Worm (Caenorhabditis elegans): ENCODE data around the gene C09E10.3.

The C09E10.3 gene

ce11 chrX:960139-960538 is 31.0 kb downstream of the C09E10.3 start:
- TF ChIP-seq F55B11.4 (tag; optimal IDR thresholded peaks at IDR 0.05; ENCODE audit: borderline replicate concordance, insufficient read depth) (no peak), snpc-1.3 (tag; optimal IDR thresholded peaks at IDR 0.05; ENCODE audit: insufficient read depth) (no peak), nhr-27 (tag; optimal IDR thresholded peaks at IDR 0.05) (no peak), F57A8.1 (GFP tag; optimal IDR thresholded peaks at IDR 0.05) (no peak), attf-5 (GFP tag; optimal IDR thresholded peaks at IDR 0.05) (no peak)

ce11 chrX:957581-957980 is 33.6 kb downstream of the C09E10.3 start, which contains the start of gene chil-10:
Gene chil-10 (plus strand): TSS chrX:957881.
- no peak for TF ChIP-seq akir-1 (GFP tag; optimal IDR thresholded peaks at IDR 0.05)
- no peak for TF ChIP-seq rec-8 (tag; optimal IDR thresholded peaks at IDR 0.05)
- no peak for TF ChIP-seq F57C9.4 (tag; optimal IDR thresholded peaks at IDR 0.05)
- no peak for TF ChIP-seq bed-2 (GFP tag; IDR thresholded peaks at IDR 0.05)
- TF ChIP-seq dox-1 (GFP tag; IDR thresholded peaks at IDR 0.05), result no peak
- no peak for TF ChIP-seq tlf-1 (GFP tag; optimal IDR thresholded peaks at IDR 0.05)
- no peak for TF ChIP-seq T26A5.8 (tag; optimal IDR thresholded peaks at IDR 0.05)
- no peak for TF ChIP-seq pbrm-1 (GFP tag; IDR thresholded peaks at IDR 0.05)
- TF ChIP-seq F23B12.7 (tag; optimal IDR thresholded peaks at IDR 0.05; ENCODE audit: insufficient read depth), result no peak
- TF ChIP-seq ztf-28 (GFP tag; IDR thresholded peaks at IDR 0.05), result no peak

- TF ChIP-seq attf-3 (GFP tag; conservative IDR thresholded peaks at IDR 0.05) (peak; percentile 87), nfyb-1 (GFP tag; IDR thresholded peaks at IDR 0.05) (0 out of 2 replicates have a peak, but pooled peaks have one; percentile 13), nhr-80 (tag; optimal IDR thresholded peaks at IDR 0.05) (peak; percentile 4), lin-40 (tag; optimal IDR thresholded peaks at IDR 0.05) (peak; percentile 10), snpc-1.1 (tag; optimal IDR thresholded peaks at IDR 0.05; ENCODE audit: insufficient read depth) (no peak)
Observed at ce11 chrX:954499-955061, 36.6 kb downstream of the C09E10.3 start, which contains the start of gene apm-3. Gene apm-3 (plus strand): TSS chrX:954975.

ce11 chrX:952557-953083 is 38.6 kb downstream of the C09E10.3 start:
- no peak for TF ChIP-seq let-607 (tag; optimal IDR thresholded peaks at IDR 0.05)
- no peak for TF ChIP-seq C06A6.2 (GFP tag; conservative IDR thresholded peaks at IDR 0.05)
- no peak for TF ChIP-seq lag-1 (GFP tag; IDR thresholded peaks at IDR 0.05)
- no peak for TF ChIP-seq ceh-58 (GFP tag; IDR thresholded peaks at IDR 0.05)
- no peak for TF ChIP-seq F57A8.1 (GFP tag; optimal IDR thresholded peaks at IDR 0.05)

ce11 chrX:950482-950881 is 40.7 kb downstream of the C09E10.3 start, which contains the start of gene arr-1:
Gene arr-1 (plus strand): TSS chrX:950782.
- no peak for TF ChIP-seq attf-3 (GFP tag; conservative IDR thresholded peaks at IDR 0.05)
- no peak for TF ChIP-seq F57A8.1 (GFP tag; optimal IDR thresholded peaks at IDR 0.05)

ce11 chrX:949466-949865 is 41.7 kb downstream of the C09E10.3 start:
- TF ChIP-seq madf-3 (GFP tag; IDR thresholded peaks at IDR 0.05) (no peak), F39B2.1 (GFP tag; IDR thresholded peaks at IDR 0.05) (no peak), Y56A3A.18 (GFP tag; IDR thresholded peaks at IDR 0.05) (no peak), mes-4 (tag; optimal IDR thresholded peaks at IDR 0.05) (no peak), egl-44 (GFP tag; IDR thresholded peaks at IDR 0.05) (0 out of 2 replicates have a peak, but pooled peaks have one; percentile 22), aptf-2 (GFP tag; conservative IDR thresholded peaks at IDR 0.05) (no peak), ccch-3 (GFP tag; optimal IDR thresholded peaks at IDR 0.05) (no peak), ztf-22 (GFP tag; optimal IDR thresholded peaks at IDR 0.05) (no peak), rec-8 (tag; optimal IDR thresholded peaks at IDR 0.05) (no peak), mcd-1 (GFP tag; IDR thresholded peaks at IDR 0.05) (peak; percentile 68), lin-26 (GFP tag; IDR thresholded peaks at IDR 0.05) (peak; percentile 59; the same call in 1 of the 2 replicates), lin-54 (GFP tag; optimal IDR thresholded peaks at IDR 0.05) (peak; percentile 38), pbrm-1 (GFP tag; IDR thresholded peaks at IDR 0.05) (peak; percentile 71), ceh-91 (GFP tag; IDR thresholded peaks at IDR 0.05) (no peak), pha-4 (tag; optimal IDR thresholded peaks at IDR 0.05) (no peak), nhr-90 (tag; optimal IDR thresholded peaks at IDR 0.05) (no peak), nhr-80 (tag; optimal IDR thresholded peaks at IDR 0.05) (peak; percentile 46)

All from whole organism, young adult.